Fruit fly (Drosophila melanogaster): ENCODE results near the gene Nup98-96.

DNA sequence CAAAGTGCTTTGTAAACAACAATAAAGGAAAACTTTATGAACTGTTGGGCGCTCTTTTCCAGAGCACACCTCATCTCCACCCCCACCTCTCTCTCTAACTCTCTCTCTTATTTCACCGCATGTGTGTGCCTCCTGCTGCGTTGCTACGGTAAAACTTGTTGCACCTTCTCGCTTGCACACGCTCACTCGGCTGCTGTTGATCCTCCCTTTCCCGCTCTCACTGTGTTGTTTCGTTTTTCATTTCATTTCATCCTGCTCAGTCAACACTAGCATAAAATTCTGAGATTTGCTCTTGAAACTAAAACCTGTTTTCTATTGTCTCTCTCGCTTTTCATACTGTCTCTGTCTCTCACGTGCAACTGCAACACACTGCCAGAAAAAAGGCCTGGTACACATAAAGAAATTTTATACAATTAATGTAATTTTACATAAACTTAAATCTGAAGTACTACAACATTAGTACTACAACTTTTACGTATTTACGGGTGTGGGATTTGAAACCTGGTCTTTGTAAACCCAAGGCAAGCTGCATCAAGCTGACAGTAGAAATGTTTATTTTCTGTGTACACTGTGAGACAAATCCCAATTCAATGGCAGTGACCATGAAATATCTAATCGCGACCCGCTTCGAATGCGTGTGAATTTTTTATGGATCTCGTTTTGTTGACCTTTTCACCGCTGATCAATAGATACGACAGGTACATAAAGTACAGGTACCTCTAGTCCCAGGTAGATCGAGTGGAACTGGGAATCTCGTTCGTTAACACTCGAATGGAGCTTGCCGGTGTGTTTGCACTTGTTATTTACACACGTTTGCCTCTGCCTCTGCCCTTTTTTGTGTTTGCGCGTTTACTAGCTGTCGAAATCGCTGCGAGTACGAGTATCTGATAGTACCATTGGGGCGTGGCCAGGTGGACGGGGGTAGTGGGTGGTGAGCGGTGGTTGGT lies 1.3 kb upstream of the Nup98-96 start:
- TF ChIP-seq CG12768 (GFP tag; optimal IDR thresholded peaks at IDR 0.05), result peak; percentile 79
- peak; percentile 42 for TF ChIP-seq Clk (GFP tag; optimal IDR thresholded peaks at IDR 0.05)
- peak; percentile 33 for TF ChIP-seq CG7101 (tag; optimal IDR thresholded peaks at IDR 0.05)
- TF ChIP-seq Hr96 (GFP tag; optimal IDR thresholded peaks at IDR 0.05), result peak; percentile 27
- peak; percentile 33 for TF ChIP-seq CG7045 (GFP tag; optimal IDR thresholded peaks at IDR 0.05)
- TF ChIP-seq cic (GFP tag; optimal IDR thresholded peaks at IDR 0.05), result peak; percentile 94
- no peak for TF ChIP-seq cnc (optimal IDR thresholded peaks at IDR 0.05)
- no peak for TF ChIP-seq tj (GFP tag; optimal IDR thresholded peaks at IDR 0.05)
